Worm (Caenorhabditis elegans): ENCODE data around the gene CC8.2.

Gene CC8.2

DNA sequence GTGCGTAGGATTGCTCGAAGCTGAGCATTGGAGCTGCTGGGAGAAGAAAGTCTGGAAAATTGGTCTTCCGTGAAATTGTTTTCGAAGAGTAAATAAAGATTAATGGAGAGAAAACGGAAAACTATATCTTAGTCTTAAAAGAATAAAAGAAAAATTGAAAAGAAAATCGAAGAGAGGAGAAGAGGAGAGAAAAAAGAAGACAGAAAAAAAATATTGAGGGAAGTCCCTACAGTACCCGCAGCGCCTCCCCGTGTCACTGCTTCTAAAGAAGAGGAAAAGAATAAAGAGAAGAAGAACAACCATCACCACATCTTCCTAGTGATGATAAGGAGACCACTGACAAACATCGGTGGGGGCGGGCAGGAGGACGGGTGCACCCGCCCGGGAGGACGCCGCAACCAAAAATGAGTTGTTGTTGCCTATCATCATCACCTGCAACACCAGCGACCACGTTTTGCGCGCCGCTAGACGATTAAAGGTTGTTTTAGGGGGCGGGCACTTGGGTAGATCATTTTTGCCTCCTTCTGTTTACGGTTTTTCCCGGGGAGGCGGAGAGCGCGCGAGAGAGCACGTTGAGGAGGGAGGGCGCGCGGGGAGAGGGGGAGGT, at the start of gene CC8.2:
Gene CC8.2, minus strand, starts transcription at position 51 of the 607 bp plus-strand sequence.
- TF ChIP-seq M03D4.4 (tag; optimal IDR thresholded peaks at IDR 0.05) (peak; percentile 6), ham-2 (GFP tag; optimal IDR thresholded peaks at IDR 0.05) (peak; percentile 15), nhr-2 (tag; optimal IDR thresholded peaks at IDR 0.05) (no peak)

DNA sequence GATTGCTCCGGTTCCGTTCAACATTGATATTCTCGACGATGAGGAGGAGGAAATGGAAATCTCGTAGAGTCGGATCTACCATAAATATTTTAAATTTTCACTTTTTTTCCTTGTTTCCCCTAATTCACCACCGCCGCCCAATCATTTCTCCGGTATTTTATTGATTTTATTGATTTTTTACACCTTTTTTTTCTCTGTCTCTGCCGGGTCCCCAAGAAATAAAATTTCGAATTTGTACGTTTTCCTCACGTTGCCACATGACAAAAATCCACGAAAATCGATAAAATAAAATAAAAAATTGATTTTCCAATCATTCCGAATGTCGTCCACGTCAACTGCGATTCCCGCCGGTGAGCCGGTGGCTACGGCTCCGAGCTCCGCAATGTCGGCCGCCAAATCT, 49.7 kb upstream of the CC8.2 start, which contains the start of gene Y37E11AL.2:
Gene Y37E11AL.2, plus strand, starts transcription at position 301 of the 400 bp plus-strand sequence.
- TF ChIP-seq mls-2 (tag; optimal IDR thresholded peaks at IDR 0.05) (no peak), snpc-4 (tag; optimal IDR thresholded peaks at IDR 0.05) (no peak), ceh-39 (tag; optimal IDR thresholded peaks at IDR 0.05) (no peak), M03D4.4 (tag; optimal IDR thresholded peaks at IDR 0.05) (no peak), flh-1 (GFP tag; optimal IDR thresholded peaks at IDR 0.05) (no peak), lsy-2 (tag; optimal IDR thresholded peaks at IDR 0.05) (no peak), pha-4 (tag; optimal IDR thresholded peaks at IDR 0.05) (no peak), nhr-28 (tag; optimal IDR thresholded peaks at IDR 0.05) (no peak), zip-8 (tag; optimal IDR thresholded peaks at IDR 0.05) (no peak), unc-39 (tag; optimal IDR thresholded peaks at IDR 0.05) (no peak), tbx-8 (GFP tag; optimal IDR thresholded peaks at IDR 0.05) (no peak), blmp-1 (tag; optimal IDR thresholded peaks at IDR 0.05) (no peak), ces-1 (GFP tag; optimal IDR thresholded peaks at IDR 0.05) (no peak), nhr-2 (tag; optimal IDR thresholded peaks at IDR 0.05) (no peak), sem-2 (GFP tag; optimal IDR thresholded peaks at IDR 0.05) (no peak), hlh-1 (tag; optimal IDR thresholded peaks at IDR 0.05) (no peak)

DNA sequence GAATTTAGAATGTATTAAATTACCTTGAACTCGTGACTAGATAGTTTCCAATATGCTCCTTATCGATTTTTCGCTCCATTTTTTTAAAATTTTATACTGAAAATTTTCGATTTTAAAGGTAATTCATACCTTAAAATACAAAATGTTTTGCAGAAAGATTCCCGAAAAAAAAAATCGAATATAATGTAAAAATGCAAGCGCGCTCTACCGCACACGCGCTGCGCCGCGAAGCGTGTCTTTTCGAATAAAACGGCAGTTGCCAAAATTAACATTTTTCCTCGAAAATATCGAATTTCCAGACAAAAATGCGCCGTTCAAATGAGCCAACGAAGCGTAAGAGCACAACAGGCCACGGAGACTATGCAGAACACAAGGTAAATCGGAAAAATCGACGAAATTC, 46.2 kb upstream of the CC8.2 start, which contains the start of the genes taf-6.2 and Y37E11AL.3:
Gene taf-6.2, minus strand, starts transcription at position 96 of the 400 bp plus-strand sequence.
Gene Y37E11AL.3, plus strand, starts transcription at position 298 of the 400 bp plus-strand sequence.
- no peak for TF ChIP-seq elt-1 (tag; optimal IDR thresholded peaks at IDR 0.05; ENCODE audit: borderline replicate concordance, insufficient read depth)
- no peak for TF ChIP-seq M03D4.4 (tag; optimal IDR thresholded peaks at IDR 0.05)
- TF ChIP-seq pha-4 (tag; optimal IDR thresholded peaks at IDR 0.05) = no peak
- no peak for TF ChIP-seq mls-2 (tag; optimal IDR thresholded peaks at IDR 0.05)
- TF ChIP-seq tbx-8 (GFP tag; optimal IDR thresholded peaks at IDR 0.05) = no peak
- no peak for TF ChIP-seq zip-8 (tag; optimal IDR thresholded peaks at IDR 0.05)
- TF ChIP-seq flh-1 (GFP tag; optimal IDR thresholded peaks at IDR 0.05) = no peak
- no peak for TF ChIP-seq elt-3 (tag; optimal IDR thresholded peaks at IDR 0.05)
- peak; percentile 17 for TF ChIP-seq nhr-237 (tag; optimal IDR thresholded peaks at IDR 0.05)
- TF ChIP-seq nhr-28 (tag; optimal IDR thresholded peaks at IDR 0.05) = no peak
- no peak for TF ChIP-seq ztf-11 (tag; optimal IDR thresholded peaks at IDR 0.05)
- TF ChIP-seq nhr-12 (tag; optimal IDR thresholded peaks at IDR 0.05) = no peak
- TF ChIP-seq ceh-39 (tag; optimal IDR thresholded peaks at IDR 0.05) = peak; percentile 72
- TF ChIP-seq nhr-2 (tag; optimal IDR thresholded peaks at IDR 0.05) = no peak
- no peak for TF ChIP-seq snpc-4 (tag; optimal IDR thresholded peaks at IDR 0.05)
- TF ChIP-seq unc-62 (GFP tag; optimal IDR thresholded peaks at IDR 0.05) = no peak
- TF ChIP-seq cnd-1 (tag; optimal IDR thresholded peaks at IDR 0.05) = no peak
- TF ChIP-seq sptf-1 (tag; optimal IDR thresholded peaks at IDR 0.05) = no peak
- no peak for TF ChIP-seq lin-32 (GFP tag; optimal IDR thresholded peaks at IDR 0.05)
- no peak for TF ChIP-seq ceh-83 (GFP tag; optimal IDR thresholded peaks at IDR 0.05)
- TF ChIP-seq mep-1 (tag; optimal IDR thresholded peaks at IDR 0.05) = peak; percentile 57
- TF ChIP-seq drap-1 (GFP tag; optimal IDR thresholded peaks at IDR 0.05) = no peak
- no peak for TF ChIP-seq sem-2 (GFP tag; optimal IDR thresholded peaks at IDR 0.05)
- no peak for TF ChIP-seq bed-3 (GFP tag; optimal IDR thresholded peaks at IDR 0.05)
- peak; percentile 46 for TF ChIP-seq lin-13 (tag; optimal IDR thresholded peaks at IDR 0.05)
- TF ChIP-seq ceh-43 (GFP tag; optimal IDR thresholded peaks at IDR 0.05) = no peak
- TF ChIP-seq nhr-76 (tag; optimal IDR thresholded peaks at IDR 0.05) = no peak
- no peak for TF ChIP-seq unc-120 (tag; optimal IDR thresholded peaks at IDR 0.05; ENCODE audit: poor library complexity, severe bottlenecking)
- no peak for TF ChIP-seq unc-39 (tag; optimal IDR thresholded peaks at IDR 0.05)
- TF ChIP-seq lsy-2 (tag; optimal IDR thresholded peaks at IDR 0.05) = peak; percentile 46
- peak; percentile 49 for TF ChIP-seq hlh-1 (tag; optimal IDR thresholded peaks at IDR 0.05)
- peak; percentile 51 for TF ChIP-seq ces-1 (GFP tag; optimal IDR thresholded peaks at IDR 0.05)
- TF ChIP-seq mab-5 (tag; optimal IDR thresholded peaks at IDR 0.05) = no peak

All from whole organism, mixed stage, embryonic.